Fruit fly (Drosophila melanogaster) whole organism, embryonic: ENCODE results near the gene Syx16.

ENCODE experiments used
- CG10543 ChIP-seq: fragments of 200-800 bp; sonication (Bioruptor generic); optimal IDR thresholded peaks from 3 replicates; lab custom pipeline; 2017; ENCODE audit warnings: missing biosample characterization, mild to moderate bottlenecking, missing genetic modification characterization, moderate library complexity
- CG11504 ChIP-seq: fragments of 200-800 bp; sonication (Bioruptor generic); optimal IDR thresholded peaks from 3 replicates; lab custom pipeline; 2019; ENCODE audit warnings: missing biosample characterization, mild to moderate bottlenecking, missing genetic modification characterization, moderate library complexity
- CG11723 ChIP-seq: fragments of 200-800 bp; sonication (Bioruptor generic); optimal IDR thresholded peaks from 2 replicates; lab custom pipeline; 2017; ENCODE audit warnings: missing biosample characterization, mild to moderate bottlenecking, missing genetic modification characterization
- CG12659 ChIP-seq: fragments of 200-800 bp; sonication (Bioruptor generic); optimal IDR thresholded peaks from 3 replicates; lab custom pipeline; 2017; ENCODE audit warnings: mild to moderate bottlenecking, missing biosample characterization, missing genetic modification reagents, missing genetic modification characterization
- CG13287 ChIP-seq: fragments of 200-800 bp; sonication (Bioruptor generic); IDR thresholded peaks from 2 replicates; pipeline ENCODE4 v1.3.6; 2022; ENCODE audit warnings: missing biosample characterization, missing genetic modification characterization; ENCODE audit not compliant: partially characterized antibody
- CG1603 ChIP-seq: fragments of 200-800 bp; sonication (Bioruptor generic); optimal IDR thresholded peaks from 2 replicates; lab custom pipeline; 2019; ENCODE audit warnings: missing biosample characterization, mild to moderate bottlenecking, missing genetic modification characterization, moderate library complexity
- CG2712 ChIP-seq: fragments of 200-800 bp; optimal IDR thresholded peaks from 3 replicates; lab custom pipeline; 2019; ENCODE audit warnings: missing biosample characterization, mild to moderate bottlenecking, missing genetic modification characterization, moderate library complexity
- CG3281 ChIP-seq: fragments of 200-800 bp; sonication (Bioruptor generic); optimal IDR thresholded peaks from 3 replicates; lab custom pipeline; 2017; ENCODE audit warnings: missing biosample characterization, mild to moderate bottlenecking, missing genetic modification characterization
- CG33213 ChIP-seq: fragments of 200-800 bp; sonication (Bioruptor generic); optimal IDR thresholded peaks from 3 replicates; lab custom pipeline; 2016; ENCODE audit warnings: missing biosample characterization, missing genetic modification characterization
- CG34376 ChIP-seq: fragments of 200-800 bp; sonication (Bioruptor generic); optimal IDR thresholded peaks from 2 replicates; lab custom pipeline; 2018; ENCODE audit warnings: missing biosample characterization, mild to moderate bottlenecking, missing genetic modification characterization
- CG5180 ChIP-seq: fragments of 200-800 bp; sonication (Bioruptor generic); optimal IDR thresholded peaks from 3 replicates; lab custom pipeline; 2017; ENCODE audit warnings: missing biosample characterization, missing genetic modification characterization, mild to moderate bottlenecking, moderate library complexity, missing genetic modification reagents
- CG6254 ChIP-seq: fragments of 200-800 bp; sonication (Bioruptor generic); optimal IDR thresholded peaks from 3 replicates; lab custom pipeline; 2017; ENCODE audit warnings: mild to moderate bottlenecking, missing biosample characterization, missing genetic modification reagents, missing genetic modification characterization
- CG6791 ChIP-seq: fragments of 200-800 bp; sonication (Bioruptor generic); IDR thresholded peaks from 3 replicates; pipeline ENCODE4 v1.3.6; 2022; ENCODE audit warnings: missing biosample characterization, missing genetic modification characterization; ENCODE audit not compliant: partially characterized antibody
- CG7963 ChIP-seq: fragments of 200-800 bp; sonication (Bioruptor generic); IDR thresholded peaks from 3 replicates; pipeline ENCODE4 v1.3.6; 2022; ENCODE audit warnings: missing biosample characterization, missing genetic modification characterization; ENCODE audit not compliant: partially characterized antibody
- CG8359 ChIP-seq: fragments of 200-800 bp; sonication (Bioruptor generic); optimal IDR thresholded peaks from 2 replicates; lab custom pipeline; 2017; ENCODE audit warnings: missing biosample characterization, mild to moderate bottlenecking, missing genetic modification characterization, borderline replicate concordance
- CG9797 ChIP-seq: fragments of 200-800 bp; sonication (Bioruptor generic); optimal IDR thresholded peaks from 3 replicates; lab custom pipeline; 2018; ENCODE audit warnings: missing biosample characterization, mild to moderate bottlenecking, missing genetic modification characterization
- Camta ChIP-seq: fragments of 200-800 bp; sonication (Bioruptor generic); optimal IDR thresholded peaks from 2 replicates; lab custom pipeline; 2016; ENCODE audit warnings: missing biosample characterization, missing genetic modification characterization
- D19A ChIP-seq: fragments of 200-800 bp; optimal IDR thresholded peaks from 3 replicates; lab custom pipeline; 2019; ENCODE audit warnings: missing biosample characterization, mild to moderate bottlenecking, missing genetic modification characterization, moderate library complexity
- ERR ChIP-seq: fragments of 200-800 bp; sonication (Bioruptor generic); optimal IDR thresholded peaks from 2 replicates; lab custom pipeline; 2016; ENCODE audit warnings: missing biosample characterization, missing genetic modification characterization
- Kr ChIP-seq: fragments of 200-800 bp; sonication (Bioruptor generic); optimal IDR thresholded peaks from 2 replicates; lab custom pipeline; 2017; ENCODE audit warnings: missing biosample characterization, mild to moderate bottlenecking, missing genetic modification characterization
- Lim3 ChIP-seq: fragments of 200-800 bp; sonication (Bioruptor generic); IDR thresholded peaks from 2 replicates; pipeline ENCODE4 v1.3.6; 2022; ENCODE audit warnings: missing biosample characterization, missing genetic modification characterization
- Med ChIP-seq: fragments of 200-800 bp; sonication (Bioruptor generic); peaks from one replicate; lab custom pipeline; 2016; ENCODE audit warnings: missing biosample characterization, missing genetic modification characterization, mild to moderate bottlenecking, inconsistent platforms, moderate library complexity
- NC2β ChIP-seq: fragments of 200-800 bp; sonication (Bioruptor generic); optimal IDR thresholded peaks from 2 replicates; lab custom pipeline; 2016; ENCODE audit warnings: missing biosample characterization, missing genetic modification characterization
- Nf-YB ChIP-seq: fragments of 200-800 bp; sonication (Bioruptor generic); optimal IDR thresholded peaks from 3 replicates; lab custom pipeline; 2019; ENCODE audit warnings: missing biosample characterization, mild to moderate bottlenecking, missing genetic modification characterization, moderate library complexity
- Oli ChIP-seq: fragments of 200-800 bp; sonication (Bioruptor generic); optimal IDR thresholded peaks from 2 replicates; lab custom pipeline; 2018; ENCODE audit warnings: missing biosample characterization, mild to moderate bottlenecking, missing genetic modification characterization, moderate library complexity
- Sox100B ChIP-seq: fragments of 200-800 bp; sonication (Bioruptor generic); optimal IDR thresholded peaks from 3 replicates; lab custom pipeline; 2018; ENCODE audit warnings: missing biosample characterization, mild to moderate bottlenecking, missing genetic modification characterization
- Xrp1 ChIP-seq: fragments of 200-800 bp; sonication (Bioruptor generic); IDR thresholded peaks from 2 replicates; pipeline ENCODE4 v1.3.6; 2022; ENCODE audit warnings: missing biosample characterization, missing genetic modification characterization
- ap ChIP-seq: fragments of 200-800 bp; sonication (Bioruptor generic); IDR thresholded peaks from 2 replicates; pipeline ENCODE4 v1.3.6; 2022; ENCODE audit warnings: missing biosample characterization, missing genetic modification characterization
- br ChIP-seq: fragments of >200 bp; optimal IDR thresholded peaks from 2 replicates; lab custom pipeline; 2017
- chif ChIP-seq, 2 experiments: fragments of 200-800 bp; sonication (Bioruptor generic); optimal IDR thresholded peaks; 3 replicates each; lab custom pipeline; 2016; ENCODE audit warnings: missing biosample characterization in 2 of 2, missing genetic modification characterization in 2 of 2
- dimm ChIP-seq: fragments of 200-800 bp; sonication (Bioruptor generic); IDR thresholded peaks from 2 replicates; pipeline ENCODE4 v1.3.6; 2022; ENCODE audit warnings: missing biosample characterization, missing genetic modification characterization
- fd3F ChIP-seq: fragments of 200-800 bp; sonication (Bioruptor generic); optimal IDR thresholded peaks from 2 replicates; lab custom pipeline; 2018; ENCODE audit warnings: missing biosample characterization, mild to moderate bottlenecking, missing genetic modification characterization, moderate library complexity
- grau ChIP-seq: fragments of 200-800 bp; optimal IDR thresholded peaks from 3 replicates; lab custom pipeline; 2019; ENCODE audit warnings: missing biosample characterization, mild to moderate bottlenecking, missing genetic modification characterization, moderate library complexity
- grn ChIP-seq: fragments of 200-800 bp; sonication (Bioruptor generic); optimal IDR thresholded peaks from 3 replicates; lab custom pipeline; 2017; ENCODE audit warnings: missing biosample characterization, missing genetic modification characterization
- hkb ChIP-seq, 2 experiments: fragments of 200-800 bp in 1 of 2; fragments of >200 bp in 1 of 2; sonication (Bioruptor generic) in 1 of 2; IDR thresholded peaks in 1 of 2; optimal IDR thresholded peaks in 1 of 2; 2 replicates each; pipeline versions ENCODE4 v1.3.6 to Lab custom; 2017 to 2022; ENCODE audit warnings: missing biosample characterization in 1 of 2, missing genetic modification characterization in 1 of 2
- ind ChIP-seq: fragments of 200-800 bp; sonication (Bioruptor generic); optimal IDR thresholded peaks from 3 replicates; lab custom pipeline; 2016; ENCODE audit warnings: missing biosample characterization, missing genetic modification characterization
- inv ChIP-seq: fragments of 200-800 bp; sonication (Bioruptor generic); IDR thresholded peaks from 2 replicates; pipeline ENCODE4 v1.3.6; 2022; ENCODE audit warnings: missing biosample characterization, missing genetic modification characterization; ENCODE audit not compliant: partially characterized antibody
- kah ChIP-seq: fragments of 200-800 bp; sonication (Bioruptor generic); optimal IDR thresholded peaks from 2 replicates; lab custom pipeline; 2018; ENCODE audit warnings: missing biosample characterization, mild to moderate bottlenecking, missing genetic modification characterization
- mam ChIP-seq: fragments of 200-800 bp; sonication (Bioruptor generic); optimal IDR thresholded peaks from 3 replicates; lab custom pipeline; 2016; ENCODE audit warnings: missing biosample characterization, missing genetic modification characterization
- nom ChIP-seq: fragments of 200-800 bp; sonication (Bioruptor generic); optimal IDR thresholded peaks from 2 replicates; lab custom pipeline; 2017; ENCODE audit warnings: missing biosample characterization, missing genetic modification characterization, mild to moderate bottlenecking, moderate library complexity, missing genetic modification reagents
- org-1 ChIP-seq: fragments of 200-800 bp; sonication (Bioruptor generic); optimal IDR thresholded peaks from 2 replicates; lab custom pipeline; 2017; ENCODE audit warnings: missing biosample characterization, missing genetic modification characterization
- pho ChIP-seq: fragments of 200-800 bp; sonication (Bioruptor generic); optimal IDR thresholded peaks from 2 replicates; lab custom pipeline; 2016; ENCODE audit warnings: missing biosample characterization, missing genetic modification characterization
- prd ChIP-seq, 3 experiments: fragments of >200 bp in 2 of 3; fragments of 200-800 bp in 1 of 3; sonication (Bioruptor generic) in 1 of 3; optimal IDR thresholded peaks in 2 of 3; IDR thresholded peaks in 1 of 3; 2 replicates in 2 of 3; 3 replicates in 1 of 3; pipeline versions ENCODE4 v1.3.6 to Lab custom; 2017 to 2022; ENCODE audit warnings: missing biosample characterization in 1 of 3, missing genetic modification characterization in 1 of 3
- scrt ChIP-seq: fragments of 200-800 bp; sonication (Bioruptor generic); optimal IDR thresholded peaks from 2 replicates; lab custom pipeline; 2018; ENCODE audit warnings: missing biosample characterization, mild to moderate bottlenecking, missing genetic modification characterization, moderate library complexity
- slbo ChIP-seq: fragments of 200-800 bp; sonication (Bioruptor generic); IDR thresholded peaks from 2 replicates; pipeline ENCODE4 v1.3.6; 2022; ENCODE audit warnings: missing biosample characterization, missing genetic modification characterization
- tll ChIP-seq, 2 experiments: fragments of 200-800 bp in 1 of 2; fragments of >200 bp in 1 of 2; sonication (Bioruptor generic) in 1 of 2; optimal IDR thresholded peaks; 2 replicates each; lab custom pipeline; 2017 to 2019; ENCODE audit warnings: missing biosample characterization in 2 of 2, missing genetic modification characterization in 2 of 2, mild to moderate bottlenecking in 1 of 2, moderate library complexity in 1 of 2
- twi ChIP-seq: fragments of 200-800 bp; optimal IDR thresholded peaks from 2 replicates; lab custom pipeline; 2019; ENCODE audit warnings: missing biosample characterization, mild to moderate bottlenecking, missing genetic modification characterization, moderate library complexity
- wdn ChIP-seq: fragments of 200-800 bp; sonication (Bioruptor generic); IDR thresholded peaks from 2 replicates; pipeline ENCODE4 v1.3.6; 2022; ENCODE audit warnings: missing biosample characterization, missing genetic modification characterization
- wor ChIP-seq: fragments of 200-800 bp; sonication (Bioruptor generic); IDR thresholded peaks from 2 replicates; pipeline ENCODE4 v1.3.6; 2022; ENCODE audit warnings: missing biosample characterization, missing genetic modification characterization

Gene Syx16

DNA sequence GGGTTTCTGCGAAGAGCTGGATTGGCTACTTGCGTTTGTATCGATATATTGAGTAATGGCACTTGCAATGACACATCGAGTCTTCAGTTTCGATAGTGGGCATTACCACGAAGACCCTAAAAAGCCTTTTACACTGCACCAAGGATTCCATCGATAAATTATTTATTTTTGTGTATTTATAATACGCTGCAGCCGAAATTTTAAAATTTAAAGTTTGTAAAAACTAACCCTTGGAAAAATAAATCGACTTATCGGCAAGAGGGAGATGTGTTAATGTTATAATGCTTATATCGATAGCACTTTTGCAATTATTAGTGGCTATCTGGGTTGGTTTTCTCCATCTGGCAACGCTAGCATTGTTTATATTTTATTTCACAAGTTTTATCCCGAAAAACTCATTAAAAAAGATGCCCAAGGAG, 30.2 kb upstream of the Syx16 start, which contains the start of the genes Pp4-19C and cactin (continued):
- TF ChIP-seq chif (GFP tag; optimal IDR thresholded peaks at IDR 0.05; lab: Kevin White, UChicago) = peak in 1 of 2 experiments; percentile 21
- TF ChIP-seq CG12659 (GFP tag; lab: Kevin White, UChicago) = peak; percentile 29
- TF ChIP-seq Nf-YB (GFP tag; lab: Kevin White, UChicago) = peak; percentile 48
- TF ChIP-seq CG11504 (tag; lab: Kevin White, UChicago) = no peak
- no peak for TF ChIP-seq prd (optimal IDR thresholded peaks at IDR 0.05; lab: Kevin White, UChicago)
- TF ChIP-seq prd (GFP tag; IDR thresholded peaks at IDR 0.05; lab: Robert Waterston, UW) = peak; percentile 40; the same call in 1 of the 3 replicates
- no peak for TF ChIP-seq CG3281 (GFP tag; lab: Kevin White, UChicago)
- no peak for TF ChIP-seq CG34376
- no peak for TF ChIP-seq Kr (GFP tag; lab: Kevin White, UChicago)
- TF ChIP-seq grau (tag; lab: Kevin White, UChicago) = peak; percentile 36
- no peak for TF ChIP-seq CG5180 (GFP tag; lab: Kevin White, UChicago)
- TF ChIP-seq CG7963 (GFP tag; lab: Robert Waterston, UW) = peak; percentile 81
- no peak for TF ChIP-seq D19A (tag; lab: Kevin White, UChicago)
- no peak for TF ChIP-seq org-1
- no peak for TF ChIP-seq CG1603 (tag; lab: Kevin White, UChicago)
- TF ChIP-seq tll (GFP tag; optimal IDR thresholded peaks at IDR 0.05; lab: Kevin White, UChicago) = no peak
- TF ChIP-seq CG11723 (GFP tag; lab: Kevin White, UChicago) = no peak
- TF ChIP-seq kah (GFP tag; lab: Kevin White, UChicago) = no peak
- no peak for TF ChIP-seq br (lab: Kevin White, UChicago)
- TF ChIP-seq wdn = no peak
- TF ChIP-seq CG8359 (GFP tag; lab: Kevin White, UChicago) = no peak
- TF ChIP-seq grn (GFP tag; lab: Kevin White, UChicago) = no peak
- TF ChIP-seq Lim3 (GFP tag; lab: Robert Waterston, UW) = no peak
- peak; percentile 83 for TF ChIP-seq CG6791 (GFP tag; lab: Robert Waterston, UW)
- TF ChIP-seq CG33213 = no peak
- TF ChIP-seq pho (GFP tag; lab: Kevin White, UChicago) = peak; percentile 19
- no peak; the same call in 1 of the 2 replicates for TF ChIP-seq Xrp1 (GFP tag; lab: Robert Waterston, UW)
- TF ChIP-seq ind (GFP tag; lab: Kevin White, UChicago) = peak; percentile 17
- TF ChIP-seq CG9797 (GFP tag; lab: Kevin White, UChicago) = no peak
- TF ChIP-seq mam = peak; percentile 62
- TF ChIP-seq inv (GFP tag; lab: Robert Waterston, UW) = peak; percentile 84
- no peak for TF ChIP-seq scrt (GFP tag; lab: Kevin White, UChicago)
- TF ChIP-seq Oli (tag; lab: Kevin White, UChicago) = no peak
- no peak for TF ChIP-seq Sox100B (GFP tag; lab: Kevin White, UChicago)
- TF ChIP-seq Camta (GFP tag; lab: Kevin White, UChicago) = peak; percentile 36
- TF ChIP-seq hkb (optimal IDR thresholded peaks at IDR 0.05; lab: Kevin White, UChicago) = no peak
- no peak for TF ChIP-seq hkb (GFP tag; IDR thresholded peaks at IDR 0.05; lab: Robert Waterston, UW)
- TF ChIP-seq fd3F = no peak
- no peak for TF ChIP-seq wor (GFP tag; lab: Robert Waterston, UW)
- no peak for TF ChIP-seq nom (GFP tag; lab: Kevin White, UChicago)
- TF ChIP-seq dimm (GFP tag; lab: Robert Waterston, UW) = no peak
- no peak for TF ChIP-seq twi
- no peak for TF ChIP-seq ERR (GFP tag; lab: Kevin White, UChicago)
- TF ChIP-seq NC2β (GFP tag; lab: Kevin White, UChicago) = no peak
- TF ChIP-seq ap (GFP tag; lab: Robert Waterston, UW) = no peak
- TF ChIP-seq Med = peak; percentile 88
- TF ChIP-seq CG2712 = no peak
- peak; percentile 86 for TF ChIP-seq CG13287 (GFP tag; lab: Robert Waterston, UW)
- no peak for TF ChIP-seq CG6254 (GFP tag; lab: Kevin White, UChicago)
- TF ChIP-seq slbo (GFP tag; lab: Robert Waterston, UW) = peak; percentile 55
- no peak for TF ChIP-seq CG10543 (GFP tag; lab: Kevin White, UChicago)
